Worm (Caenorhabditis elegans) whole organism, L2 larva: Measurements from ENCODE around the gene pals-20.

ENCODE experiments used
- R02D3.7 ChIP-seq: fragments of 150-350 bp; optimal IDR thresholded peaks from 2 replicates; lab custom pipeline; 2014; ENCODE audit warnings: missing biosample characterization, missing genetic modification characterization
- ama-1 ChIP-seq: fragments of 150-350 bp; optimal IDR thresholded peaks from 2 replicates; lab custom pipeline; 2018; ENCODE audit warnings: inconsistent platforms
- ceh-82 ChIP-seq: fragments of 150-350 bp; optimal IDR thresholded peaks from 2 replicates; lab custom pipeline; 2014; ENCODE audit warnings: missing biosample characterization, missing genetic modification characterization
- elt-1 ChIP-seq: fragments of 150-350 bp; optimal IDR thresholded peaks from 2 replicates; lab custom pipeline; 2014; ENCODE audit warnings: missing biosample characterization, missing genetic modification characterization
- lin-11 ChIP-seq: fragments of 150-350 bp; sonication (generic microtip); optimal IDR thresholded peaks from 2 replicates; lab custom pipeline; 2014; ENCODE audit warnings: missing biosample characterization, missing genetic modification characterization, inconsistent platforms, mixed read lengths
- nhr-12 ChIP-seq: fragments of 150-350 bp; optimal IDR thresholded peaks from 2 replicates; lab custom pipeline; 2014; ENCODE audit warnings: missing biosample characterization, missing genetic modification characterization
- nhr-237 ChIP-seq: fragments of 150-350 bp; optimal IDR thresholded peaks from 2 replicates; lab custom pipeline; 2014; ENCODE audit warnings: missing biosample characterization, missing genetic modification characterization
- nhr-6 ChIP-seq: fragments of 150-350 bp; optimal IDR thresholded peaks from 2 replicates; lab custom pipeline; 2014; ENCODE audit warnings: missing biosample characterization, missing genetic modification characterization
- unc-39 ChIP-seq: fragments of 150-350 bp; optimal IDR thresholded peaks from 2 replicates; lab custom pipeline; 2014; ENCODE audit warnings: missing biosample characterization, missing genetic modification characterization
- unc-55 ChIP-seq: fragments of 150-350 bp; sonication (generic microtip); optimal IDR thresholded peaks from 3 replicates; lab custom pipeline; 2014; ENCODE audit warnings: missing biosample characterization, missing genetic modification reagents, missing genetic modification characterization
- unc-62 ChIP-seq: fragments of 150-350 bp; optimal IDR thresholded peaks from 2 replicates; lab custom pipeline; 2014; ENCODE audit warnings: missing biosample characterization, missing genetic modification reagents, missing genetic modification characterization
- zag-1 ChIP-seq: fragments of 150-350 bp; optimal IDR thresholded peaks from 2 replicates; lab custom pipeline; 2014; ENCODE audit warnings: missing biosample characterization, missing genetic modification characterization
- ztf-1 ChIP-seq: fragments of 200-800 bp; sonication (Bioruptor generic); conservative IDR thresholded peaks from 2 replicates; pipeline ENCODE4 v1.3.6; 2022; ENCODE audit warnings: missing genetic modification characterization, missing compliant biosample characterization
- ztf-11 ChIP-seq: sonication (generic microtip); optimal IDR thresholded peaks from 2 replicates; lab custom pipeline; 2017; ENCODE audit warnings: missing biosample characterization, missing genetic modification characterization

ce11 chrIII:1342488-1342887, 45.6 kb downstream of the pals-20 start, which contains the start of gene fbxa-26:
- no peak for TF ChIP-seq R02D3.7 (tag; lab: Kevin White, UChicago)
- TF ChIP-seq lin-11 (tag; lab: Kevin White, UChicago), result no peak
- TF ChIP-seq nhr-6, result no peak
- no peak for TF ChIP-seq unc-55 (GFP tag; lab: Kevin White, UChicago)
- TF ChIP-seq ztf-11 (tag; lab: Kevin White, UChicago), result no peak
- TF ChIP-seq nhr-12 (tag; lab: Kevin White, UChicago), result no peak
- TF ChIP-seq zag-1 (tag; lab: Kevin White, UChicago), result no peak
- no peak for TF ChIP-seq ceh-82 (tag; lab: Kevin White, UChicago)
- TF ChIP-seq ama-1 (lab: Kevin White, UChicago), result no peak
- TF ChIP-seq unc-62 (GFP tag; lab: Kevin White, UChicago), result no peak
- no peak for TF ChIP-seq nhr-237
- TF ChIP-seq unc-39, result no peak
- no peak for TF ChIP-seq ztf-1 (GFP tag; lab: Robert Waterston, UW)
- no peak for TF ChIP-seq elt-1
